Fruit fly (Drosophila melanogaster): ENCODE results near the gene Rheb.

Gene Rheb

DNA sequence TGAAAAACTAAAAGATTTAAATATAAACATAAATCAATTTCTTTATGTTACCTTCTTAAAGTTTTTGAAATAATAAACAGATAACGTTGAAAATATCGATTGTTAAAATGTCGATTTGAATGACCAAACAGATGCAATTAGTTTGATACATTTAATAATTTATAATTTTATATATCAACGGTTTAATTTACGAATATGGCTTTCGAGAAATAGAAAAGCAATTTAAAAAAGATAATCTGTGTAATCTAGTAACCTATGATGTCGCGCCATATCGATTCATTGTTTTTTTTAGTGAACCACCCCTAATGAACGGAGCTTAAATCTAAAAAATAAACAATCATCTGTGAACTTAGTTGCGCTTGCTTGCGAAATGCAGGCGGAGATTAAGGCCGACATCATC, 19.9 kb downstream of the Rheb start, which contains the start of gene PolZ2 (continued):
- TF ChIP-seq chm (GFP tag; IDR thresholded peaks at IDR 0.05), result no peak
- no peak for TF ChIP-seq Bgb (GFP tag; IDR thresholded peaks at IDR 0.05; ENCODE audit: partially characterized antibody)
- no peak for TF ChIP-seq CG2678 (tag; optimal IDR thresholded peaks at IDR 0.05)
- TF ChIP-seq Scr (GFP tag; IDR thresholded peaks at IDR 0.05; ENCODE audit: partially characterized antibody), result peak; percentile 36; the same call in 1 of the 2 replicates
- TF ChIP-seq Hr39 (optimal IDR thresholded peaks at IDR 0.05), result no peak
- no peak for TF ChIP-seq Bteb2 (GFP tag; optimal IDR thresholded peaks at IDR 0.05)
- peak; percentile 40 for TF ChIP-seq CG17802 (tag; optimal IDR thresholded peaks at IDR 0.05)
- TF ChIP-seq CG1792 (GFP tag; optimal IDR thresholded peaks at IDR 0.05), result no peak
- no peak for TF ChIP-seq HLHmδ (GFP tag; optimal IDR thresholded peaks at IDR 0.05)
- TF ChIP-seq Blimp-1 (GFP tag; optimal IDR thresholded peaks at IDR 0.05), result no peak
- TF ChIP-seq CrebB (tag; optimal IDR thresholded peaks at IDR 0.05), result no peak
- no peak for TF ChIP-seq CG12236 (GFP tag; optimal IDR thresholded peaks at IDR 0.05)
- no peak for TF ChIP-seq odd (GFP tag; optimal IDR thresholded peaks at IDR 0.05)
- no peak for TF ChIP-seq CG3726 (GFP tag; IDR thresholded peaks at IDR 0.05)
- no peak for TF ChIP-seq CG6813 (GFP tag; optimal IDR thresholded peaks at IDR 0.05)
- TF ChIP-seq CG16813 (GFP tag; IDR thresholded peaks at IDR 0.05; ENCODE audit: partially characterized antibody), result no peak
- TF ChIP-seq knrl (GFP tag; IDR thresholded peaks at IDR 0.05; ENCODE audit: partially characterized antibody), result no peak

dm6 chr3R:5591398-5591853, 22.7 kb downstream of the Rheb start, which contains the start of the genes noi and Vha26:
Gene noi, minus strand, starts transcription at chr3R:5591459.
Gene Vha26, plus strand, starts transcription at chr3R:5591763.
- TF ChIP-seq CG30431 (GFP tag; optimal IDR thresholded peaks at IDR 0.05) (no peak), sens-2 (GFP tag; IDR thresholded peaks at IDR 0.05) (no peak), Hr39 (optimal IDR thresholded peaks at IDR 0.05) (no peak), Hey (tag; optimal IDR thresholded peaks at IDR 0.05) (no peak), Pdp1 (GFP tag; optimal IDR thresholded peaks at IDR 0.05) (peak; percentile 4 to 43), p53 (GFP tag; optimal IDR thresholded peaks at IDR 0.05) (no peak), CG17361 (GFP tag; IDR thresholded peaks at IDR 0.05) (peak; percentile 74; the same call in 2 of the 3 replicates), E2f2 (GFP tag; IDR thresholded peaks at IDR 0.05) (peak; percentile 41; the same call in 1 of the 2 replicates), lbe (GFP tag; optimal IDR thresholded peaks at IDR 0.05) (no peak), fu2 (GFP tag; optimal IDR thresholded peaks at IDR 0.05) (no peak), CG1024 (GFP tag; IDR thresholded peaks at IDR 0.05) (peak; percentile 74), Camta (GFP tag; optimal IDR thresholded peaks at IDR 0.05) (no peak), sisA (GFP tag; IDR thresholded peaks at IDR 0.05) (peak; percentile 31; the same call in 1 of the 2 replicates), C15 (GFP tag; IDR thresholded peaks at IDR 0.05) (no peak), CG10654 (GFP tag; optimal IDR thresholded peaks at IDR 0.05) (peak; percentile 33), chif (GFP tag; optimal IDR thresholded peaks at IDR 0.05) (no peak), CG11093 (GFP tag; IDR thresholded peaks at IDR 0.05) (no peak), ash1 (GFP tag; optimal IDR thresholded peaks at IDR 0.05) (no peak), CG13624 (GFP tag; optimal IDR thresholded peaks at IDR 0.05) (peak; percentile 33), CG2889 (GFP tag; IDR thresholded peaks at IDR 0.05) (no peak), CG10462 (GFP tag; optimal IDR thresholded peaks at IDR 0.05) (no peak), CG9797 (GFP tag; optimal IDR thresholded peaks at IDR 0.05) (peak; percentile 86), esg (GFP tag; conservative IDR thresholded peaks at IDR 0.05) (no peak), knrl (GFP tag; IDR thresholded peaks at IDR 0.05; ENCODE audit: partially characterized antibody) (peak; percentile 74), ham (GFP tag; IDR thresholded peaks at IDR 0.05) (no peak), tap (tag; optimal IDR thresholded peaks at IDR 0.05) (no peak), tin (GFP tag; optimal IDR thresholded peaks at IDR 0.05) (peak; percentile 39), HHEX (GFP tag; optimal IDR thresholded peaks at IDR 0.05) (no peak), CG13287 (GFP tag; IDR thresholded peaks at IDR 0.05; ENCODE audit: partially characterized antibody) (no peak; the same call in none of the 2 replicates), CG1647 (GFP tag; optimal IDR thresholded peaks at IDR 0.05) (no peak), Rx (GFP tag; IDR thresholded peaks at IDR 0.05) (no peak), ttk (GFP tag; IDR thresholded peaks at IDR 0.05) (no peak), gsb (GFP tag; IDR thresholded peaks at IDR 0.05) (no peak), grn (GFP tag; optimal IDR thresholded peaks at IDR 0.05) (no peak), CG3726 (GFP tag; IDR thresholded peaks at IDR 0.05) (no peak), H15 (GFP tag; IDR thresholded peaks at IDR 0.05) (no peak), twi (tag; optimal IDR thresholded peaks at IDR 0.05) (peak; percentile 45)
